Worm (Caenorhabditis elegans) whole organism, L1 larva: Measurements from ENCODE around the gene pst-2.

Source experiments
- C04F5.9 ChIP-seq: sonication (generic microtip); optimal IDR thresholded peaks from 2 replicates; lab custom pipeline; 2016; ENCODE audit warnings: missing genetic modification characterization, missing compliant biosample characterization
- C16A3.4 ChIP-seq: fragments of 150-350 bp; optimal IDR thresholded peaks from 2 replicates; lab custom pipeline; 2014; ENCODE audit warnings: missing biosample characterization, missing genetic modification characterization
- F16B12.6 ChIP-seq: fragments of 150-350 bp; optimal IDR thresholded peaks from 2 replicates; lab custom pipeline; 2014; ENCODE audit warnings: missing biosample characterization, missing genetic modification characterization
- Y116A8C.19 ChIP-seq: sonication (generic microtip); optimal IDR thresholded peaks from 2 replicates; lab custom pipeline; 2016; ENCODE audit warnings: missing compliant biosample characterization, missing genetic modification characterization, borderline replicate concordance
- aha-1 ChIP-seq: fragments of 150-350 bp; optimal IDR thresholded peaks from 2 replicates; lab custom pipeline; 2014; ENCODE audit warnings: missing biosample characterization, missing genetic modification characterization
- alr-1 ChIP-seq: fragments of 200-800 bp; sonication (Bioruptor generic); optimal IDR thresholded peaks from 2 replicates; lab custom pipeline; 2018; ENCODE audit warnings: borderline replicate concordance, mild to moderate bottlenecking, missing genetic modification characterization, missing compliant biosample characterization
- aly-2 ChIP-seq: fragments of 150-350 bp; optimal IDR thresholded peaks from 2 replicates; lab custom pipeline; 2014; ENCODE audit warnings: missing biosample characterization, missing genetic modification characterization
- blmp-1 ChIP-seq: fragments of 150-350 bp; optimal IDR thresholded peaks from 2 replicates; lab custom pipeline; 2014; ENCODE audit warnings: missing biosample characterization, missing genetic modification characterization
- ceh-63 ChIP-seq: fragments of 200-800 bp; sonication (Bioruptor generic); optimal IDR thresholded peaks from 2 replicates; lab custom pipeline; 2018; ENCODE audit warnings: mild to moderate bottlenecking, missing genetic modification characterization, missing compliant biosample characterization
- ceh-82 ChIP-seq, 3 experiments: fragments of 150-350 bp in 1 of 3; sonication (generic microtip) in 2 of 3; optimal IDR thresholded peaks; 2 replicates each; lab custom pipeline; 2014 to 2017; ENCODE audit warnings: missing biosample characterization in 3 of 3, missing genetic modification characterization in 3 of 3
- ceh-88 ChIP-seq: fragments of 200-800 bp; sonication (Bioruptor generic); IDR thresholded peaks from 2 replicates; pipeline ENCODE4 v1.3.6; 2022; ENCODE audit warnings: missing genetic modification characterization, missing compliant biosample characterization
- ceh-90 ChIP-seq: sonication (generic microtip); optimal IDR thresholded peaks from 2 replicates; lab custom pipeline; 2016; ENCODE audit warnings: missing genetic modification characterization, missing compliant biosample characterization
- dsc-1 ChIP-seq: sonication (generic microtip); optimal IDR thresholded peaks from 2 replicates; lab custom pipeline; 2016; ENCODE audit warnings: mild to moderate bottlenecking, missing genetic modification characterization, missing compliant biosample characterization
- efl-1 ChIP-seq, 4 experiments: fragments of 150-350 bp; optimal IDR thresholded peaks in 3 of 4; peaks in 1 of 4; 1 replicate in 1 of 4; 2 replicates in 3 of 4; lab custom pipeline; 2014; ENCODE audit warnings: missing biosample characterization in 2 of 4, missing genetic modification characterization in 2 of 4, missing genetic modification reagents in 2 of 4
- efl-3 ChIP-seq: fragments of 200-800 bp; sonication (Bioruptor generic); optimal IDR thresholded peaks from 2 replicates; lab custom pipeline; 2018; ENCODE audit warnings: mild to moderate bottlenecking, missing genetic modification characterization, missing compliant biosample characterization
- ets-5 ChIP-seq: fragments of 200-800 bp; sonication (Bioruptor generic); IDR thresholded peaks from 2 replicates; pipeline ENCODE4 v1.3.6; 2022; ENCODE audit warnings: missing genetic modification characterization, missing compliant biosample characterization
- fkh-10 ChIP-seq: sonication (generic microtip); optimal IDR thresholded peaks from 2 replicates; lab custom pipeline; 2017; ENCODE audit warnings: missing biosample characterization, missing genetic modification reagents, missing genetic modification characterization
- grh-1 ChIP-seq: fragments of 200-800 bp; sonication (Bioruptor generic); IDR thresholded peaks from 2 replicates; pipeline ENCODE4 v1.3.6; 2022; ENCODE audit warnings: missing genetic modification reagents, missing genetic modification characterization, missing compliant biosample characterization
- hlh-17 ChIP-seq: fragments of 200-800 bp; sonication (Bioruptor generic); optimal IDR thresholded peaks from 2 replicates; lab custom pipeline; 2018; ENCODE audit warnings: missing genetic modification characterization, mild to moderate bottlenecking, missing compliant biosample characterization, moderate library complexity, borderline replicate concordance
- hpl-2 ChIP-seq: fragments of 150-350 bp; optimal IDR thresholded peaks from 2 replicates; lab custom pipeline; 2014; ENCODE audit warnings: missing biosample characterization, missing genetic modification reagents, missing genetic modification characterization
- isw-1 ChIP-seq: fragments of 200-800 bp; sonication (Bioruptor generic); IDR thresholded peaks from 2 replicates; pipeline ENCODE4 v1.3.6; 2022; ENCODE audit warnings: missing genetic modification characterization, missing compliant biosample characterization
- jun-1 ChIP-seq: fragments of 150-350 bp; optimal IDR thresholded peaks from 2 replicates; lab custom pipeline; 2014; ENCODE audit warnings: missing biosample characterization, missing genetic modification reagents, missing genetic modification characterization
- lin-13 ChIP-seq: fragments of 150-350 bp; optimal IDR thresholded peaks from 2 replicates; lab custom pipeline; 2014; ENCODE audit warnings: missing biosample characterization, missing genetic modification reagents, missing genetic modification characterization
- lin-15B ChIP-seq: fragments of 150-350 bp; sonication (generic microtip); optimal IDR thresholded peaks from 3 replicates; lab custom pipeline; 2014; ENCODE audit warnings: missing biosample characterization, missing genetic modification characterization
- lin-35 ChIP-seq, 2 experiments: fragments of 150-350 bp; optimal IDR thresholded peaks; 2 replicates each; lab custom pipeline; 2014; ENCODE audit warnings: missing biosample characterization in 2 of 2, missing genetic modification characterization in 2 of 2, missing genetic modification reagents in 2 of 2
- lin-39 ChIP-seq: fragments of 150-350 bp; optimal IDR thresholded peaks from 2 replicates; lab custom pipeline; 2014; ENCODE audit warnings: missing biosample characterization, missing genetic modification reagents, missing genetic modification characterization
- lir-3 ChIP-seq: sonication (generic microtip); optimal IDR thresholded peaks from 2 replicates; lab custom pipeline; 2016; ENCODE audit warnings: mild to moderate bottlenecking, missing genetic modification characterization, moderate library complexity, missing compliant biosample characterization; ENCODE audit not compliant: poor library complexity
- lsy-2 ChIP-seq, 2 experiments: fragments of 150-350 bp; optimal IDR thresholded peaks; 2 replicates each; lab custom pipeline; 2014; ENCODE audit warnings: missing biosample characterization in 2 of 2, missing genetic modification characterization in 2 of 2
- mdl-1 ChIP-seq, 2 experiments: fragments of 150-350 bp; optimal IDR thresholded peaks; 2 replicates each; lab custom pipeline; 2014 to 2017; ENCODE audit warnings: missing biosample characterization in 2 of 2, missing genetic modification characterization in 2 of 2, inconsistent platforms in 1 of 2
- mef-2 ChIP-seq: fragments of 150-350 bp; optimal IDR thresholded peaks from 2 replicates; lab custom pipeline; 2014; ENCODE audit warnings: missing biosample characterization, missing genetic modification characterization
- nhr-11 ChIP-seq: fragments of 150-350 bp; optimal IDR thresholded peaks from 2 replicates; lab custom pipeline; 2014; ENCODE audit warnings: missing biosample characterization, missing genetic modification characterization
- nhr-12 ChIP-seq: sonication (generic microtip); optimal IDR thresholded peaks from 2 replicates; lab custom pipeline; 2017; ENCODE audit warnings: missing biosample characterization, missing genetic modification characterization
- nhr-20 ChIP-seq: sonication (generic microtip); optimal IDR thresholded peaks from 2 replicates; lab custom pipeline; 2016; ENCODE audit warnings: mild to moderate bottlenecking, missing genetic modification characterization, missing compliant biosample characterization
- nhr-28 ChIP-seq: fragments of 150-350 bp; optimal IDR thresholded peaks from 2 replicates; lab custom pipeline; 2014; ENCODE audit warnings: missing biosample characterization, missing genetic modification characterization
- nhr-47 ChIP-seq: sonication (generic microtip); optimal IDR thresholded peaks from 2 replicates; lab custom pipeline; 2016; ENCODE audit warnings: mild to moderate bottlenecking, missing genetic modification characterization, moderate library complexity, missing compliant biosample characterization
- nhr-71 ChIP-seq: sonication (generic microtip); optimal IDR thresholded peaks from 2 replicates; lab custom pipeline; 2016; ENCODE audit warnings: mild to moderate bottlenecking, missing genetic modification characterization, moderate library complexity, missing compliant biosample characterization
- nhr-85 ChIP-seq: sonication (generic microtip); peaks from one replicate; lab custom pipeline; 2016; ENCODE audit warnings: missing genetic modification characterization, inconsistent platforms, missing compliant biosample characterization
- nhr-90 ChIP-seq: sonication (generic microtip); optimal IDR thresholded peaks from 2 replicates; lab custom pipeline; 2016; ENCODE audit warnings: mild to moderate bottlenecking, missing genetic modification characterization, missing compliant biosample characterization; ENCODE audit not compliant: poor library complexity
- pag-3 ChIP-seq: sonication (generic microtip); optimal IDR thresholded peaks from 2 replicates; lab custom pipeline; 2017; ENCODE audit warnings: missing genetic modification characterization, mild to moderate bottlenecking, missing compliant biosample characterization, antibody characterized with exemption, borderline replicate concordance; ENCODE audit not compliant: insufficient read depth
- pqm-1 ChIP-seq: sonication (generic microtip); optimal IDR thresholded peaks from 3 replicates; lab custom pipeline; 2017; ENCODE audit warnings: missing biosample characterization, missing genetic modification characterization
- rnt-1 ChIP-seq: sonication (generic microtip); optimal IDR thresholded peaks from 2 replicates; lab custom pipeline; 2016; ENCODE audit warnings: mild to moderate bottlenecking, missing genetic modification characterization, moderate library complexity, missing compliant biosample characterization
- snpc-4 ChIP-seq: fragments of 150-350 bp; optimal IDR thresholded peaks from 2 replicates; lab custom pipeline; 2014; ENCODE audit warnings: missing biosample characterization, missing genetic modification characterization
- sox-4 ChIP-seq: sonication (generic microtip); optimal IDR thresholded peaks from 2 replicates; lab custom pipeline; 2016; ENCODE audit warnings: missing genetic modification characterization, missing compliant biosample characterization
- sptf-1 ChIP-seq: fragments of 150-350 bp; optimal IDR thresholded peaks from 2 replicates; lab custom pipeline; 2014; ENCODE audit warnings: missing biosample characterization, missing genetic modification characterization
- sup-37 ChIP-seq: fragments of 200-800 bp; sonication (Bioruptor generic); optimal IDR thresholded peaks from 2 replicates; lab custom pipeline; 2018; ENCODE audit warnings: mild to moderate bottlenecking, missing genetic modification characterization, missing compliant biosample characterization
- swsn-7 ChIP-seq: sonication (generic microtip); optimal IDR thresholded peaks from 2 replicates; lab custom pipeline; 2016; ENCODE audit warnings: missing genetic modification characterization, missing compliant biosample characterization
- unc-130 ChIP-seq: fragments of 150-350 bp; optimal IDR thresholded peaks from 2 replicates; lab custom pipeline; 2017; ENCODE audit warnings: missing biosample characterization, missing genetic modification characterization, inconsistent platforms
- unc-62 ChIP-seq: fragments of 150-350 bp; optimal IDR thresholded peaks from 2 replicates; lab custom pipeline; 2014; ENCODE audit warnings: missing biosample characterization, missing genetic modification reagents, missing genetic modification characterization
- unc-86 ChIP-seq: sonication (generic microtip); optimal IDR thresholded peaks from 2 replicates; lab custom pipeline; 2016; ENCODE audit warnings: missing genetic modification characterization, missing compliant biosample characterization
- unc-98 ChIP-seq: fragments of 200-800 bp; sonication (Bioruptor generic); IDR thresholded peaks from 2 replicates; pipeline ENCODE4 v1.3.6; 2022; ENCODE audit warnings: missing genetic modification characterization, missing compliant biosample characterization
- vab-15 ChIP-seq: sonication (generic microtip); optimal IDR thresholded peaks from 2 replicates; lab custom pipeline; 2017; ENCODE audit warnings: missing genotype, mild to moderate bottlenecking, missing genetic modification characterization, missing compliant biosample characterization
- zag-1 ChIP-seq: fragments of 150-350 bp; optimal IDR thresholded peaks from 2 replicates; lab custom pipeline; 2014; ENCODE audit warnings: missing biosample characterization, missing genetic modification characterization

The pst-2 gene

ce11 chrIII:5706077-5706627 is 25.9 kb downstream of the pst-2 start, which contains the start of gene rpl-23 (continued):
- peak; percentile 80 for TF ChIP-seq unc-86 (tag; lab: Kevin White, UChicago)
- no peak for TF ChIP-seq sptf-1 (tag; lab: Kevin White, UChicago)
- no peak for TF ChIP-seq nhr-12
- TF ChIP-seq nhr-85 (tag; lab: Kevin White, UChicago) = peak; percentile 95
- peak; percentile 91 to 97 (median 96) for TF ChIP-seq ceh-82 (tag; optimal IDR thresholded peaks at IDR 0.05; lab: Kevin White, UChicago)
- TF ChIP-seq zag-1 (tag; lab: Kevin White, UChicago) = peak; percentile 36
- peak; percentile 82 for TF ChIP-seq hpl-2 (GFP tag; lab: Kevin White, UChicago)
- peak; percentile 82 for TF ChIP-seq nhr-90 (tag; lab: Kevin White, UChicago)
- no peak for TF ChIP-seq ets-5 (GFP tag; lab: Robert Waterston, UW)
- no peak for TF ChIP-seq efl-3 (GFP tag; lab: Kevin White, UChicago)
- peak; percentile 85 for TF ChIP-seq fkh-10
- TF ChIP-seq mdl-1 (tag; optimal IDR thresholded peaks at IDR 0.05; lab: Kevin White, UChicago) = peak in 1 of 2 experiments; percentile 83
- peak; percentile 85 for TF ChIP-seq lin-15B
- TF ChIP-seq grh-1 (GFP tag; lab: Robert Waterston, UW) = peak; percentile 70
- peak; percentile 90 for TF ChIP-seq lin-13 (GFP tag; lab: Kevin White, UChicago)
- no peak for TF ChIP-seq sup-37 (GFP tag; lab: Kevin White, UChicago)
- TF ChIP-seq Y116A8C.19 (tag; lab: Kevin White, UChicago) = no peak
- peak; percentile 88 for TF ChIP-seq swsn-7 (tag; lab: Kevin White, UChicago)
- peak; percentile 91 for TF ChIP-seq nhr-47
- TF ChIP-seq pag-3 (tag; lab: Kevin White, UChicago) = no peak
- TF ChIP-seq snpc-4 (tag; lab: Kevin White, UChicago) = peak; percentile 61
- TF ChIP-seq lin-35 (GFP tag; optimal IDR thresholded peaks at IDR 0.05; lab: Kevin White, UChicago) = peak; percentile 88 to 95
- peak; percentile 91 for TF ChIP-seq nhr-20
- peak; percentile 98 for TF ChIP-seq C16A3.4 (tag; lab: Kevin White, UChicago)
- peak; percentile 90 for TF ChIP-seq rnt-1 (tag; lab: Kevin White, UChicago)
- no peak for TF ChIP-seq hlh-17 (GFP tag; lab: Kevin White, UChicago)
- peak; percentile 73 for TF ChIP-seq dsc-1 (tag; lab: Kevin White, UChicago)
- peak; percentile 81 for TF ChIP-seq vab-15
- TF ChIP-seq blmp-1 (tag; lab: Kevin White, UChicago) = peak; percentile 91
- no peak for TF ChIP-seq unc-62
- no peak for TF ChIP-seq alr-1 (tag; lab: Kevin White, UChicago)
- TF ChIP-seq efl-1 (optimal IDR thresholded peaks at IDR 0.05; lab: Kevin White, UChicago) = peak; percentile 92 to 95
- peak; percentile 84 to 98 for TF ChIP-seq efl-1 (GFP tag; optimal IDR thresholded peaks at IDR 0.05 in 1 of 2; lab: Kevin White, UChicago)
- TF ChIP-seq mef-2 (tag; lab: Kevin White, UChicago) = peak; percentile 27
- TF ChIP-seq aly-2 (tag; lab: Kevin White, UChicago) = peak; percentile 72
- TF ChIP-seq nhr-28 (tag; lab: Kevin White, UChicago) = no peak
- TF ChIP-seq lsy-2 (tag; optimal IDR thresholded peaks at IDR 0.05; lab: Kevin White, UChicago) = peak; percentile 94 to 97
- TF ChIP-seq C04F5.9 (tag; lab: Kevin White, UChicago) = peak; percentile 47
- no peak for TF ChIP-seq ceh-90 (tag; lab: Kevin White, UChicago)
- peak; percentile 90 for TF ChIP-seq jun-1 (tag; lab: Kevin White, UChicago)
- peak; percentile 62 for TF ChIP-seq F16B12.6 (tag; lab: Kevin White, UChicago)
- TF ChIP-seq ceh-88 (GFP tag; lab: Robert Waterston, UW) = peak; percentile 71
- peak; percentile 30 for TF ChIP-seq aha-1 (tag; lab: Kevin White, UChicago)
- peak; percentile 80 for TF ChIP-seq lir-3 (tag; lab: Kevin White, UChicago)
- TF ChIP-seq nhr-71 = peak; percentile 94
- TF ChIP-seq sox-4 (tag; lab: Kevin White, UChicago) = no peak
- no peak for TF ChIP-seq ceh-63 (GFP tag; lab: Kevin White, UChicago)
- peak; percentile 91 for TF ChIP-seq isw-1 (GFP tag; lab: Robert Waterston, UW)
- no peak for TF ChIP-seq unc-98 (GFP tag; lab: Robert Waterston, UW)
- TF ChIP-seq pqm-1 = no peak
- TF ChIP-seq unc-130 (tag; lab: Kevin White, UChicago) = peak; percentile 85
- TF ChIP-seq lin-39 (tag; lab: Kevin White, UChicago) = peak; percentile 78
- TF ChIP-seq nhr-11 = peak; percentile 80
